Fruit fly (Drosophila melanogaster) whole organism, embryonic: ENCODE results near the gene TBC1D16.

Experiments
- Antp ChIP-seq: fragments of 200-800 bp; sonication (Bioruptor generic); optimal IDR thresholded peaks from 3 replicates; lab custom pipeline; 2016; ENCODE audit warnings: missing biosample characterization, missing genetic modification characterization
- BEAF-32 ChIP-seq: fragments of 200-800 bp; sonication (Bioruptor generic); optimal IDR thresholded peaks from 3 replicates; lab custom pipeline; 2017; ENCODE audit warnings: missing biosample characterization, missing genetic modification characterization, mild to moderate bottlenecking, moderate library complexity, missing genetic modification reagents
- CG10366 ChIP-seq: fragments of 200-800 bp; sonication (Bioruptor generic); IDR thresholded peaks from 2 replicates; pipeline ENCODE4 v1.3.6; 2022; ENCODE audit warnings: missing biosample characterization, missing genetic modification characterization
- CG10543 ChIP-seq: fragments of 200-800 bp; sonication (Bioruptor generic); optimal IDR thresholded peaks from 3 replicates; lab custom pipeline; 2017; ENCODE audit warnings: missing biosample characterization, mild to moderate bottlenecking, missing genetic modification characterization, moderate library complexity
- CG1233 ChIP-seq: fragments of 200-800 bp; sonication (Bioruptor generic); optimal IDR thresholded peaks from 4 replicates; lab custom pipeline; 2018; ENCODE audit warnings: missing biosample characterization, mild to moderate bottlenecking, missing genetic modification characterization
- CG15269 ChIP-seq: fragments of 200-800 bp; sonication (Bioruptor generic); optimal IDR thresholded peaks from 2 replicates; lab custom pipeline; 2018; ENCODE audit warnings: missing biosample characterization, mild to moderate bottlenecking, missing genetic modification characterization, moderate library complexity
- CG15601 ChIP-seq: fragments of 200-800 bp; sonication (Bioruptor generic); optimal IDR thresholded peaks from 3 replicates; lab custom pipeline; 2019; ENCODE audit warnings: missing biosample characterization, mild to moderate bottlenecking, missing genetic modification characterization, moderate library complexity
- CG1603 ChIP-seq: fragments of 200-800 bp; sonication (Bioruptor generic); optimal IDR thresholded peaks from 2 replicates; lab custom pipeline; 2019; ENCODE audit warnings: missing biosample characterization, mild to moderate bottlenecking, missing genetic modification characterization, moderate library complexity
- CG2116 ChIP-seq: fragments of 200-800 bp; sonication (Bioruptor generic); optimal IDR thresholded peaks from 3 replicates; lab custom pipeline; 2018; ENCODE audit warnings: missing biosample characterization, mild to moderate bottlenecking, missing genetic modification characterization
- CG2712 ChIP-seq: fragments of 200-800 bp; optimal IDR thresholded peaks from 3 replicates; lab custom pipeline; 2019; ENCODE audit warnings: missing biosample characterization, mild to moderate bottlenecking, missing genetic modification characterization, moderate library complexity
- CG33557 ChIP-seq: fragments of 200-800 bp; sonication (Bioruptor generic); optimal IDR thresholded peaks from 2 replicates; lab custom pipeline; 2019; ENCODE audit warnings: missing biosample characterization, mild to moderate bottlenecking, missing genetic modification characterization, moderate library complexity
- CG34224 ChIP-seq: fragments of 200-800 bp; sonication (Bioruptor generic); IDR thresholded peaks from 3 replicates; pipeline ENCODE4 v1.3.6; 2022; ENCODE audit warnings: missing biosample characterization, missing genetic modification characterization; ENCODE audit not compliant: partially characterized antibody
- CG3995 ChIP-seq: fragments of 200-800 bp; sonication (Bioruptor generic); optimal IDR thresholded peaks from 3 replicates; lab custom pipeline; 2016; ENCODE audit warnings: missing biosample characterization, missing genetic modification characterization
- CG42726 ChIP-seq: fragments of 200-800 bp; sonication (Bioruptor generic); IDR thresholded peaks from 2 replicates; pipeline ENCODE4 v1.3.6; 2022; ENCODE audit warnings: missing biosample characterization, missing genetic modification characterization; ENCODE audit not compliant: partially characterized antibody
- CG4820 ChIP-seq: fragments of 200-800 bp; sonication (Bioruptor generic); optimal IDR thresholded peaks from 3 replicates; lab custom pipeline; 2016; ENCODE audit warnings: missing biosample characterization, missing genetic modification characterization
- CG6791 ChIP-seq: fragments of 200-800 bp; sonication (Bioruptor generic); IDR thresholded peaks from 3 replicates; pipeline ENCODE4 v1.3.6; 2022; ENCODE audit warnings: missing biosample characterization, missing genetic modification characterization; ENCODE audit not compliant: partially characterized antibody
- CG7357 ChIP-seq: fragments of 200-800 bp; sonication (Bioruptor generic); IDR thresholded peaks from 3 replicates; pipeline ENCODE4 v1.3.6; 2022; ENCODE audit warnings: missing biosample characterization, missing genetic modification characterization
- CG8924 ChIP-seq: fragments of 200-800 bp; optimal IDR thresholded peaks from 3 replicates; lab custom pipeline; 2019; ENCODE audit warnings: missing biosample characterization, mild to moderate bottlenecking, missing genetic modification characterization, moderate library complexity
- CG9727 ChIP-seq: fragments of 200-800 bp; sonication (Bioruptor generic); optimal IDR thresholded peaks from 3 replicates; lab custom pipeline; 2017; ENCODE audit warnings: missing biosample characterization, mild to moderate bottlenecking, missing genetic modification characterization
- Chrac-16 ChIP-seq: fragments of 200-800 bp; sonication (Bioruptor generic); optimal IDR thresholded peaks from 3 replicates; lab custom pipeline; 2016; ENCODE audit warnings: missing biosample characterization, missing genetic modification characterization
- HmgZ ChIP-seq: fragments of 200-800 bp; sonication (Bioruptor generic); optimal IDR thresholded peaks from 2 replicates; lab custom pipeline; 2018; ENCODE audit warnings: missing biosample characterization, mild to moderate bottlenecking, missing genetic modification characterization
- Hmr ChIP-seq: fragments of 200-800 bp; sonication (Bioruptor generic); optimal IDR thresholded peaks from 3 replicates; lab custom pipeline; 2017; ENCODE audit warnings: mild to moderate bottlenecking, missing biosample characterization, missing genetic modification reagents, missing genetic modification characterization
- Hsf ChIP-seq: fragments of 200-800 bp; sonication (Bioruptor generic); optimal IDR thresholded peaks from 3 replicates; lab custom pipeline; 2016; ENCODE audit warnings: missing biosample characterization, missing genetic modification characterization
- MBD-R2 ChIP-seq: fragments of 200-800 bp; sonication (Bioruptor generic); IDR thresholded peaks from 2 replicates; pipeline ENCODE4 v1.3.6; 2022; ENCODE audit warnings: missing biosample characterization, missing genetic modification characterization
- MESR4 ChIP-seq: fragments of 200-800 bp; sonication (Bioruptor generic); optimal IDR thresholded peaks from 2 replicates; lab custom pipeline; 2018; ENCODE audit warnings: missing biosample characterization, mild to moderate bottlenecking, missing genetic modification characterization, moderate library complexity
- Sox100B ChIP-seq: fragments of 200-800 bp; sonication (Bioruptor generic); optimal IDR thresholded peaks from 3 replicates; lab custom pipeline; 2018; ENCODE audit warnings: missing biosample characterization, mild to moderate bottlenecking, missing genetic modification characterization
- Trl ChIP-seq, 3 experiments: fragments of >200 bp in 2 of 3; fragments of 200-800 bp in 1 of 3; sonication (Bioruptor generic) in 1 of 3; optimal IDR thresholded peaks; 2 replicates in 1 of 3; 3 replicates in 2 of 3; lab custom pipeline; 2016 to 2017; ENCODE audit warnings: missing biosample characterization in 1 of 3, missing genetic modification characterization in 1 of 3
- YL-1 ChIP-seq: fragments of 200-800 bp; sonication (Bioruptor generic); optimal IDR thresholded peaks from 3 replicates; lab custom pipeline; 2017; ENCODE audit warnings: missing biosample characterization, mild to moderate bottlenecking, missing genetic modification characterization
- amos ChIP-seq: fragments of 200-800 bp; sonication (Bioruptor generic); IDR thresholded peaks from 2 replicates; pipeline ENCODE4 v1.3.6; 2022; ENCODE audit warnings: missing biosample characterization, missing genetic modification characterization; ENCODE audit not compliant: partially characterized antibody
- cad ChIP-seq: fragments of >200 bp; optimal IDR thresholded peaks from 2 replicates; lab custom pipeline; 2017; ENCODE audit warnings: missing biosample characterization, missing genetic modification characterization
- dmrt99B ChIP-seq: fragments of 200-800 bp; sonication (Bioruptor generic); optimal IDR thresholded peaks from 2 replicates; lab custom pipeline; 2018; ENCODE audit warnings: missing biosample characterization, mild to moderate bottlenecking, missing genetic modification characterization, moderate library complexity
- eve ChIP-seq, 2 experiments: fragments of >200 bp; optimal IDR thresholded peaks; 2 replicates each; lab custom pipeline; 2017; ENCODE audit warnings: missing biosample characterization in 2 of 2, missing genetic modification characterization in 2 of 2
- fru ChIP-seq: fragments of >200 bp; optimal IDR thresholded peaks from 2 replicates; lab custom pipeline; 2017
- gro ChIP-seq: fragments of 200-800 bp; sonication (Bioruptor generic); optimal IDR thresholded peaks from 2 replicates; lab custom pipeline; 2016; ENCODE audit warnings: missing biosample characterization, missing genetic modification characterization
- maf-S ChIP-seq: fragments of 200-800 bp; sonication (Bioruptor generic); optimal IDR thresholded peaks from 2 replicates; lab custom pipeline; 2016; ENCODE audit warnings: missing biosample characterization, missing genetic modification characterization
- mld ChIP-seq: fragments of 200-800 bp; sonication (Bioruptor generic); IDR thresholded peaks from 3 replicates; pipeline ENCODE4 v1.3.6; 2022; ENCODE audit warnings: missing biosample characterization, missing genetic modification characterization; ENCODE audit not compliant: partially characterized antibody
- nom ChIP-seq: fragments of 200-800 bp; sonication (Bioruptor generic); optimal IDR thresholded peaks from 2 replicates; lab custom pipeline; 2017; ENCODE audit warnings: missing biosample characterization, missing genetic modification characterization, mild to moderate bottlenecking, moderate library complexity, missing genetic modification reagents
- phol ChIP-seq: fragments of 200-800 bp; sonication (Bioruptor generic); optimal IDR thresholded peaks from 3 replicates; lab custom pipeline; 2018; ENCODE audit warnings: missing biosample characterization, mild to moderate bottlenecking, missing genetic modification characterization, moderate library complexity
- row ChIP-seq: fragments of 200-800 bp; sonication (Bioruptor generic); IDR thresholded peaks from 3 replicates; pipeline ENCODE4 v1.3.6; 2022; ENCODE audit warnings: missing biosample characterization, missing genetic modification characterization
- stwl ChIP-seq: fragments of 200-800 bp; sonication (Bioruptor generic); optimal IDR thresholded peaks from 3 replicates; lab custom pipeline; 2018; ENCODE audit warnings: missing biosample characterization, mild to moderate bottlenecking, missing genetic modification characterization, moderate library complexity
- trem ChIP-seq: fragments of 200-800 bp; optimal IDR thresholded peaks from 3 replicates; lab custom pipeline; 2019; ENCODE audit warnings: missing biosample characterization, mild to moderate bottlenecking, missing genetic modification characterization, moderate library complexity
- vnd ChIP-seq: fragments of 200-800 bp; sonication (Bioruptor generic); IDR thresholded peaks from 3 replicates; pipeline ENCODE4 v1.3.6; 2022; ENCODE audit warnings: missing biosample characterization, missing genetic modification characterization; ENCODE audit not compliant: partially characterized antibody
- wdn ChIP-seq: fragments of 200-800 bp; sonication (Bioruptor generic); IDR thresholded peaks from 2 replicates; pipeline ENCODE4 v1.3.6; 2022; ENCODE audit warnings: missing biosample characterization, missing genetic modification characterization

TBC1D16 gene

dm6 chr2L:10403803-10404315, 31.6 kb downstream of the TBC1D16 start (continued):
- no peak for TF ChIP-seq mld (GFP tag; lab: Robert Waterston, UW)
- TF ChIP-seq Sox100B (GFP tag; lab: Kevin White, UChicago), result peak; percentile 3
- no peak for TF ChIP-seq Hsf (GFP tag; lab: Kevin White, UChicago)
- peak; percentile 44; the same call in 2 of the 3 replicates for TF ChIP-seq CG34224 (GFP tag; lab: Robert Waterston, UW)
- no peak for TF ChIP-seq maf-S
- peak; percentile 72 for TF ChIP-seq CG2116 (GFP tag; lab: Kevin White, UChicago)
- no peak for TF ChIP-seq CG42726 (GFP tag; lab: Robert Waterston, UW)
- TF ChIP-seq CG15269, result no peak
- peak; percentile 18 for TF ChIP-seq trem (tag; lab: Kevin White, UChicago)
- peak; percentile 57 for TF ChIP-seq BEAF-32 (GFP tag; lab: Kevin White, UChicago)
- TF ChIP-seq Trl (optimal IDR thresholded peaks at IDR 0.05; lab: Kevin White, UChicago), result no peak
- no peak for TF ChIP-seq Trl (GFP tag; optimal IDR thresholded peaks at IDR 0.05; lab: Kevin White, UChicago)
- peak; percentile 10 for TF ChIP-seq stwl (tag; lab: Kevin White, UChicago)
- no peak for TF ChIP-seq CG1233 (GFP tag; lab: Kevin White, UChicago)
- peak; percentile 13 for TF ChIP-seq phol (tag; lab: Kevin White, UChicago)
- TF ChIP-seq Chrac-16 (GFP tag; lab: Kevin White, UChicago), result no peak
- no peak for TF ChIP-seq CG10543 (GFP tag; lab: Kevin White, UChicago)
- peak; percentile 60 for TF ChIP-seq CG3995 (GFP tag; lab: Kevin White, UChicago)
- TF ChIP-seq eve (GFP tag; optimal IDR thresholded peaks at IDR 0.05; lab: Kevin White, UChicago), result peak in 1 of 2 experiments; percentile 61
- peak; percentile 91 for TF ChIP-seq CG1603
- TF ChIP-seq CG15601 (tag; lab: Kevin White, UChicago), result no peak
- TF ChIP-seq CG2712 (tag; lab: Kevin White, UChicago), result peak; percentile 16
- TF ChIP-seq CG10366, result no peak
- TF ChIP-seq MESR4 (GFP tag; lab: Kevin White, UChicago), result peak; percentile 54
- TF ChIP-seq MBD-R2 (GFP tag; lab: Robert Waterston, UW), result peak; percentile 52
- no peak for TF ChIP-seq CG4820
- no peak for TF ChIP-seq fru
- peak; percentile 60 for TF ChIP-seq row
- no peak for TF ChIP-seq dmrt99B (tag; lab: Kevin White, UChicago)
- TF ChIP-seq gro (GFP tag; lab: Kevin White, UChicago), result no peak
- no peak for TF ChIP-seq CG7357 (GFP tag; lab: Robert Waterston, UW)
- no peak for TF ChIP-seq CG9727 (GFP tag; lab: Kevin White, UChicago)
- 0 out of 3 replicates have a peak, but pooled peaks have one; percentile 38 for TF ChIP-seq vnd (GFP tag; lab: Robert Waterston, UW)
- no peak for TF ChIP-seq cad
- peak; percentile 45 for TF ChIP-seq YL-1 (GFP tag; lab: Kevin White, UChicago)
- peak; percentile 3 for TF ChIP-seq HmgZ (tag; lab: Kevin White, UChicago)
- no peak for TF ChIP-seq CG33557
- no peak for TF ChIP-seq Antp (GFP tag; lab: Kevin White, UChicago)
- TF ChIP-seq CG6791 (GFP tag; lab: Robert Waterston, UW), result peak; percentile 32; the same call in 1 of the 3 replicates
- no peak for TF ChIP-seq wdn (GFP tag; lab: Robert Waterston, UW)
- TF ChIP-seq nom (GFP tag; lab: Kevin White, UChicago), result no peak
- TF ChIP-seq Hmr (GFP tag; lab: Kevin White, UChicago), result no peak
- TF ChIP-seq CG8924 (tag; lab: Kevin White, UChicago), result peak; percentile 79
- peak; percentile 21; the same call in 1 of the 2 replicates for TF ChIP-seq amos (GFP tag; lab: Robert Waterston, UW)
